Worm (Caenorhabditis elegans): Measurements from ENCODE around the gene K12B6.4.

The K12B6.4 gene

ce11 chrV:6319358-6319757 is 38.3 kb upstream of the K12B6.4 start:
- TF ChIP-seq sma-3 (GFP tag; optimal IDR thresholded peaks at IDR 0.05): peak; percentile 68
- TF ChIP-seq nhr-21 (tag; optimal IDR thresholded peaks at IDR 0.05): peak; percentile 47
- TF ChIP-seq unc-55 (GFP tag; optimal IDR thresholded peaks at IDR 0.05): no peak
- TF ChIP-seq aly-2 (tag; optimal IDR thresholded peaks at IDR 0.05): no peak
- TF ChIP-seq blmp-1 (tag; optimal IDR thresholded peaks at IDR 0.05; ENCODE audit: insufficient read depth): peak; percentile 34
- TF ChIP-seq sma-9 (GFP tag; optimal IDR thresholded peaks at IDR 0.05): peak; percentile 79
- TF ChIP-seq sma-9 (tag; optimal IDR thresholded peaks at IDR 0.05): no peak
- peak; percentile 10 for TF ChIP-seq crh-2 (tag; optimal IDR thresholded peaks at IDR 0.05)
- no peak for TF ChIP-seq nhr-12 (tag; optimal IDR thresholded peaks at IDR 0.05)
- no peak for TF ChIP-seq alr-1 (tag; optimal IDR thresholded peaks at IDR 0.05)
- TF ChIP-seq nhr-25 (tag; optimal IDR thresholded peaks at IDR 0.05): peak; percentile 5

DNA sequence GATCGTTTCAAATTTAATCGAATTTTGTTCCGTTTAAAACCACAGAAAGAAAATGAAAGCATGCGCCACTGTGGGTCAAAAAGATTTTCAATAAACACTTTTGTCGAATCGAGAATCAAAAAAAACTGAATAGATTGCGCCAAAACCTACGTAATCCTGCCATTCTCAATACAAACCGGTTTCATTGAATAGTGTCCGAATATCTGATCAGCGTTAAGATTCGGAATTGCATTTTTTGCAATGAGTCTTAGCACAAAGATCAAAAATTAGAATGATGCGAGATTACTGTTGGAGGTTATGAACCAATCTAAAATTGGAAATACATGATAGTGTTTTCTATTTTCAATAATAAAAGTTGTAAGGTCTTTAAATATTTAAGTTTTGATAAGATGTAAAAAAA is 36.9 kb upstream of the K12B6.4 start:
- TF ChIP-seq nhr-10 (tag; optimal IDR thresholded peaks at IDR 0.05) (no peak), mab-5 (tag; optimal IDR thresholded peaks at IDR 0.05) (no peak), nhr-129 (tag; optimal IDR thresholded peaks at IDR 0.05) (no peak), sem-4 (tag; optimal IDR thresholded peaks at IDR 0.05) (peak; percentile 8), aly-2 (tag; optimal IDR thresholded peaks at IDR 0.05) (no peak), R02D3.7 (tag; optimal IDR thresholded peaks at IDR 0.05) (no peak), peb-1 (tag; optimal IDR thresholded peaks at IDR 0.05) (no peak), blmp-1 (tag; optimal IDR thresholded peaks at IDR 0.05; ENCODE audit: insufficient read depth) (peak; percentile 7), nhr-11 (tag; optimal IDR thresholded peaks at IDR 0.05) (no peak), nhr-25 (tag; optimal IDR thresholded peaks at IDR 0.05) (peak; percentile 11)

- TF ChIP-seq R02D3.7 (tag; optimal IDR thresholded peaks at IDR 0.05) (no peak), nhr-6 (tag; optimal IDR thresholded peaks at IDR 0.05) (no peak), nhr-77 (tag; optimal IDR thresholded peaks at IDR 0.05) (no peak), crh-2 (tag; optimal IDR thresholded peaks at IDR 0.05) (no peak), mbf-1 (tag; optimal IDR thresholded peaks at IDR 0.05) (no peak), fos-1 (tag; optimal IDR thresholded peaks at IDR 0.05) (no peak), nhr-12 (tag; optimal IDR thresholded peaks at IDR 0.05) (no peak), ceh-82 (tag; optimal IDR thresholded peaks at IDR 0.05) (no peak), egl-27 (tag; optimal IDR thresholded peaks at IDR 0.05) (no peak), ceh-16 (tag; optimal IDR thresholded peaks at IDR 0.05) (no peak), lin-39 (tag; optimal IDR thresholded peaks at IDR 0.05) (no peak), ztf-1 (GFP tag; conservative IDR thresholded peaks at IDR 0.05) (no peak), elt-3 (tag; optimal IDR thresholded peaks at IDR 0.05) (no peak), nhr-23 (tag; optimal IDR thresholded peaks at IDR 0.05) (no peak), elt-1 (tag; optimal IDR thresholded peaks at IDR 0.05) (no peak), mab-5 (tag; optimal IDR thresholded peaks at IDR 0.05) (no peak), skn-1 (tag; optimal IDR thresholded peaks at IDR 0.05) (no peak)
Measured at ce11 chrV:6316632-6317031, 35.6 kb upstream of the K12B6.4 start, which contains the start of gene cest-24. TSS of gene cest-24 (plus strand) at chrV:6316932.

ce11 chrV:6311936-6312335 is 30.9 kb upstream of the K12B6.4 start:
- no peak for TF ChIP-seq egl-27 (tag; optimal IDR thresholded peaks at IDR 0.05)
- TF ChIP-seq unc-62 (GFP tag; optimal IDR thresholded peaks at IDR 0.05): no peak
- TF ChIP-seq ama-1 (optimal IDR thresholded peaks at IDR 0.05): no peak
- no peak for TF ChIP-seq R02D3.7 (tag; optimal IDR thresholded peaks at IDR 0.05)
- TF ChIP-seq nhr-12 (tag; optimal IDR thresholded peaks at IDR 0.05): no peak
- TF ChIP-seq ZK546.5 (tag; optimal IDR thresholded peaks at IDR 0.05): no peak
- no peak for TF ChIP-seq C34F6.9 (tag; optimal IDR thresholded peaks at IDR 0.05)
- no peak for TF ChIP-seq zag-1 (tag; optimal IDR thresholded peaks at IDR 0.05)
- no peak for TF ChIP-seq ztf-11 (tag; optimal IDR thresholded peaks at IDR 0.05)
- no peak for TF ChIP-seq nhr-10 (tag; optimal IDR thresholded peaks at IDR 0.05)
- no peak for TF ChIP-seq ztf-1 (GFP tag; conservative IDR thresholded peaks at IDR 0.05)

ce11 chrV:6303471-6303870 is 22.4 kb upstream of the K12B6.4 start, which contains the start of gene sago-1:
TSS of gene sago-1 (plus strand) at chrV:6303771.
- no peak for TF ChIP-seq snpc-4 (tag; optimal IDR thresholded peaks at IDR 0.05)
